Fruit fly (Drosophila melanogaster): ENCODE results near the gene CG12355.

DNA sequence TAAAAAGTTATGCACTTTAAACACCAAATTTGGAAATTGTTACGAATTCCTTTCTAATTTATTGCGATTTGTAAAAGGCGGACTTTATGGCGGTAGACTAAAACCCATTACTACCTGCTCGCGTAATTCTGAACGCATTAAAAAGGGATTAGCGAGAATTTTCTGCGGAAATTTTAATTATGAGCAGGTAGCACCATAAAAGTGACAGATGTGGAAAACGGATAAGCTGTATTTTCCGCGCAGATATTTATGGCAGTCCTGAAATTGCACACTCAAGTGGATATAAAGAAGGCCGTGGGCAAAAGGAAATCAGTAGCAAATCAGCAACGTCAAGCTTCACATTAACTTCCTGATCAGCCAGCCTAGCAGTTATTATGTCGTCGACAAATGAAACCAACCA is 13.4 kb upstream of the CG12355 start, which contains the start of gene Z600:
- TF ChIP-seq br (GFP tag; optimal IDR thresholded peaks at IDR 0.05) (no peak), ey (GFP tag; optimal IDR thresholded peaks at IDR 0.05) (no peak), Abd-B (GFP tag; optimal IDR thresholded peaks at IDR 0.05) (no peak), OdsH (GFP tag; optimal IDR thresholded peaks at IDR 0.05) (no peak), CG9705 (GFP tag; optimal IDR thresholded peaks at IDR 0.05) (no peak), rgr (GFP tag; optimal IDR thresholded peaks at IDR 0.05) (no peak), Jra (GFP tag; optimal IDR thresholded peaks at IDR 0.05) (no peak), dl (GFP tag; optimal IDR thresholded peaks at IDR 0.05; ENCODE audit: insufficient read depth in 1 of 2, partially characterized antibody in 2 of 2) (no peak), Hr83 (GFP tag; optimal IDR thresholded peaks at IDR 0.05; ENCODE audit: poor library complexity, severe bottlenecking) (no peak), CrebA (GFP tag; optimal IDR thresholded peaks at IDR 0.05; ENCODE audit: borderline replicate concordance) (no peak), GATAd (GFP tag; optimal IDR thresholded peaks at IDR 0.05) (no peak), Dfd (GFP tag; optimal IDR thresholded peaks at IDR 0.05) (no peak), woc (GFP tag; optimal IDR thresholded peaks at IDR 0.05) (no peak), N (GFP tag; optimal IDR thresholded peaks at IDR 0.05) (no peak)

Measured in whole organism, wandering third instar larva.